Worm (Caenorhabditis elegans) whole organism, L4/young adult: ENCODE results near the gene F55D1.1.

ENCODE experiments used
- W03F9.2 ChIP-seq: fragments of 150-350 bp; optimal IDR thresholded peaks from 2 replicates; lab custom pipeline; 2014; ENCODE audit warnings: missing biosample characterization, missing genetic modification characterization
- dao-5 ChIP-seq: sonication (generic microtip); optimal IDR thresholded peaks from 2 replicates; lab custom pipeline; 2016; ENCODE audit warnings: missing genotype, missing genetic modification characterization, moderate library complexity, missing compliant biosample characterization
- him-1 ChIP-seq: sonication (generic microtip); optimal IDR thresholded peaks from 2 replicates; lab custom pipeline; 2016; ENCODE audit warnings: missing genotype, missing genetic modification reagents, missing genetic modification characterization, missing compliant biosample characterization

ce11 chrX:5460930-5461329 is 28.7 kb upstream of the F55D1.1 start, which contains the start of gene ddr-1:
- TF ChIP-seq dao-5 (tag; lab: Kevin White, UChicago) (no peak), W03F9.2 (no peak), him-1 (no peak)
